Worm (Caenorhabditis elegans) whole organism, L1 larva: Measurements from ENCODE around the gene C45G9.11.

Source experiments
- aha-1 ChIP-seq: fragments of 150-350 bp; optimal IDR thresholded peaks from 2 replicates; lab custom pipeline; 2014; ENCODE audit warnings: missing biosample characterization, missing genetic modification characterization
- alr-1 ChIP-seq: fragments of 200-800 bp; sonication (Bioruptor generic); optimal IDR thresholded peaks from 2 replicates; lab custom pipeline; 2018; ENCODE audit warnings: borderline replicate concordance, mild to moderate bottlenecking, missing genetic modification characterization, missing compliant biosample characterization
- ceh-63 ChIP-seq: fragments of 200-800 bp; sonication (Bioruptor generic); optimal IDR thresholded peaks from 2 replicates; lab custom pipeline; 2018; ENCODE audit warnings: mild to moderate bottlenecking, missing genetic modification characterization, missing compliant biosample characterization
- ceh-82 ChIP-seq, 3 experiments: fragments of 150-350 bp in 1 of 3; sonication (generic microtip) in 2 of 3; optimal IDR thresholded peaks; 2 replicates each; lab custom pipeline; 2014 to 2017; ENCODE audit warnings: missing biosample characterization in 3 of 3, missing genetic modification characterization in 3 of 3
- ceh-88 ChIP-seq: fragments of 200-800 bp; sonication (Bioruptor generic); IDR thresholded peaks from 2 replicates; pipeline ENCODE4 v1.3.6; 2022; ENCODE audit warnings: missing genetic modification characterization, missing compliant biosample characterization
- ceh-90 ChIP-seq: sonication (generic microtip); optimal IDR thresholded peaks from 2 replicates; lab custom pipeline; 2016; ENCODE audit warnings: missing genetic modification characterization, missing compliant biosample characterization
- efl-1 ChIP-seq, 4 experiments: fragments of 150-350 bp; optimal IDR thresholded peaks in 3 of 4; peaks in 1 of 4; 1 replicate in 1 of 4; 2 replicates in 3 of 4; lab custom pipeline; 2014; ENCODE audit warnings: missing biosample characterization in 2 of 4, missing genetic modification characterization in 2 of 4, missing genetic modification reagents in 2 of 4
- egl-13 ChIP-seq: sonication (generic microtip); optimal IDR thresholded peaks from 2 replicates; lab custom pipeline; 2016; ENCODE audit warnings: missing genotype, missing genetic modification reagents, missing genetic modification characterization, missing compliant biosample characterization
- egl-27 ChIP-seq, 2 experiments: fragments of 150-350 bp in 1 of 2; sonication (generic microtip); optimal IDR thresholded peaks; 3 replicates each; lab custom pipeline; 2017 to 2018; ENCODE audit warnings: missing biosample characterization in 2 of 2, missing genetic modification characterization in 2 of 2, missing genetic modification reagents in 2 of 2
- fkh-10 ChIP-seq: sonication (generic microtip); optimal IDR thresholded peaks from 2 replicates; lab custom pipeline; 2017; ENCODE audit warnings: missing biosample characterization, missing genetic modification reagents, missing genetic modification characterization
- fkh-8 ChIP-seq: sonication (generic microtip); optimal IDR thresholded peaks from 2 replicates; lab custom pipeline; 2016; ENCODE audit warnings: mild to moderate bottlenecking, missing genetic modification characterization, missing compliant biosample characterization
- fos-1 ChIP-seq: fragments of 150-350 bp; optimal IDR thresholded peaks from 2 replicates; lab custom pipeline; 2014; ENCODE audit warnings: missing biosample characterization, missing genetic modification characterization
- grh-1 ChIP-seq: fragments of 200-800 bp; sonication (Bioruptor generic); IDR thresholded peaks from 2 replicates; pipeline ENCODE4 v1.3.6; 2022; ENCODE audit warnings: missing genetic modification reagents, missing genetic modification characterization, missing compliant biosample characterization
- hlh-17 ChIP-seq: fragments of 200-800 bp; sonication (Bioruptor generic); optimal IDR thresholded peaks from 2 replicates; lab custom pipeline; 2018; ENCODE audit warnings: missing genetic modification characterization, mild to moderate bottlenecking, missing compliant biosample characterization, moderate library complexity, borderline replicate concordance
- hlh-4 ChIP-seq: sonication (generic microtip); optimal IDR thresholded peaks from 2 replicates; lab custom pipeline; 2016; ENCODE audit warnings: mild to moderate bottlenecking, missing genetic modification characterization, missing compliant biosample characterization
- hpl-2 ChIP-seq: fragments of 150-350 bp; optimal IDR thresholded peaks from 2 replicates; lab custom pipeline; 2014; ENCODE audit warnings: missing biosample characterization, missing genetic modification reagents, missing genetic modification characterization
- irx-1 ChIP-seq: sonication (generic microtip); optimal IDR thresholded peaks from 2 replicates; lab custom pipeline; 2016; ENCODE audit warnings: missing genetic modification characterization, missing compliant biosample characterization
- isw-1 ChIP-seq: fragments of 200-800 bp; sonication (Bioruptor generic); IDR thresholded peaks from 2 replicates; pipeline ENCODE4 v1.3.6; 2022; ENCODE audit warnings: missing genetic modification characterization, missing compliant biosample characterization
- lin-13 ChIP-seq: fragments of 150-350 bp; optimal IDR thresholded peaks from 2 replicates; lab custom pipeline; 2014; ENCODE audit warnings: missing biosample characterization, missing genetic modification reagents, missing genetic modification characterization
- lin-14 ChIP-seq: fragments of 200-800 bp; sonication (Bioruptor generic); optimal IDR thresholded peaks from 2 replicates; lab custom pipeline; 2018; ENCODE audit warnings: mild to moderate bottlenecking, missing genetic modification characterization, moderate library complexity, missing compliant biosample characterization
- lin-15B ChIP-seq: fragments of 150-350 bp; sonication (generic microtip); optimal IDR thresholded peaks from 3 replicates; lab custom pipeline; 2014; ENCODE audit warnings: missing biosample characterization, missing genetic modification characterization
- lin-39 ChIP-seq: fragments of 150-350 bp; optimal IDR thresholded peaks from 2 replicates; lab custom pipeline; 2014; ENCODE audit warnings: missing biosample characterization, missing genetic modification reagents, missing genetic modification characterization
- lsy-2 ChIP-seq, 2 experiments: fragments of 150-350 bp; optimal IDR thresholded peaks; 2 replicates each; lab custom pipeline; 2014; ENCODE audit warnings: missing biosample characterization in 2 of 2, missing genetic modification characterization in 2 of 2
- mef-2 ChIP-seq: fragments of 150-350 bp; optimal IDR thresholded peaks from 2 replicates; lab custom pipeline; 2014; ENCODE audit warnings: missing biosample characterization, missing genetic modification characterization
- nhr-12 ChIP-seq: sonication (generic microtip); optimal IDR thresholded peaks from 2 replicates; lab custom pipeline; 2017; ENCODE audit warnings: missing biosample characterization, missing genetic modification characterization
- nhr-28 ChIP-seq: fragments of 150-350 bp; optimal IDR thresholded peaks from 2 replicates; lab custom pipeline; 2014; ENCODE audit warnings: missing biosample characterization, missing genetic modification characterization
- nhr-47 ChIP-seq: sonication (generic microtip); optimal IDR thresholded peaks from 2 replicates; lab custom pipeline; 2016; ENCODE audit warnings: mild to moderate bottlenecking, missing genetic modification characterization, moderate library complexity, missing compliant biosample characterization
- nhr-71 ChIP-seq: sonication (generic microtip); optimal IDR thresholded peaks from 2 replicates; lab custom pipeline; 2016; ENCODE audit warnings: mild to moderate bottlenecking, missing genetic modification characterization, moderate library complexity, missing compliant biosample characterization
- nhr-76 ChIP-seq: sonication (generic microtip); optimal IDR thresholded peaks from 2 replicates; lab custom pipeline; 2017; ENCODE audit warnings: missing biosample characterization, missing genetic modification characterization
- nhr-77 ChIP-seq: fragments of 150-350 bp; optimal IDR thresholded peaks from 2 replicates; lab custom pipeline; 2014; ENCODE audit warnings: missing biosample characterization, missing genetic modification characterization
- nhr-85 ChIP-seq: sonication (generic microtip); peaks from one replicate; lab custom pipeline; 2016; ENCODE audit warnings: missing genetic modification characterization, inconsistent platforms, missing compliant biosample characterization
- nhr-90 ChIP-seq: sonication (generic microtip); optimal IDR thresholded peaks from 2 replicates; lab custom pipeline; 2016; ENCODE audit warnings: mild to moderate bottlenecking, missing genetic modification characterization, missing compliant biosample characterization; ENCODE audit not compliant: poor library complexity
- pax-3 ChIP-seq: fragments of 200-800 bp; sonication (Bioruptor generic); optimal IDR thresholded peaks from 2 replicates; lab custom pipeline; 2018; ENCODE audit warnings: mild to moderate bottlenecking, missing genetic modification characterization, moderate library complexity, missing compliant biosample characterization
- sup-37 ChIP-seq: fragments of 200-800 bp; sonication (Bioruptor generic); optimal IDR thresholded peaks from 2 replicates; lab custom pipeline; 2018; ENCODE audit warnings: mild to moderate bottlenecking, missing genetic modification characterization, missing compliant biosample characterization
- swsn-7 ChIP-seq: sonication (generic microtip); optimal IDR thresholded peaks from 2 replicates; lab custom pipeline; 2016; ENCODE audit warnings: missing genetic modification characterization, missing compliant biosample characterization
- tlp-1 ChIP-seq: fragments of 150-350 bp; optimal IDR thresholded peaks from 2 replicates; lab custom pipeline; 2014; ENCODE audit warnings: missing biosample characterization, missing genetic modification characterization
- unc-130 ChIP-seq: fragments of 150-350 bp; optimal IDR thresholded peaks from 2 replicates; lab custom pipeline; 2017; ENCODE audit warnings: missing biosample characterization, missing genetic modification characterization, inconsistent platforms
- unc-30 ChIP-seq: sonication (generic microtip); optimal IDR thresholded peaks from 2 replicates; lab custom pipeline; 2017; ENCODE audit warnings: missing biosample characterization, missing genetic modification characterization
- unc-86 ChIP-seq: sonication (generic microtip); optimal IDR thresholded peaks from 2 replicates; lab custom pipeline; 2016; ENCODE audit warnings: missing genetic modification characterization, missing compliant biosample characterization
- unc-98 ChIP-seq: fragments of 200-800 bp; sonication (Bioruptor generic); IDR thresholded peaks from 2 replicates; pipeline ENCODE4 v1.3.6; 2022; ENCODE audit warnings: missing genetic modification characterization, missing compliant biosample characterization
- zag-1 ChIP-seq: fragments of 150-350 bp; optimal IDR thresholded peaks from 2 replicates; lab custom pipeline; 2014; ENCODE audit warnings: missing biosample characterization, missing genetic modification characterization
- ztf-4 ChIP-seq: fragments of 150-350 bp; optimal IDR thresholded peaks from 2 replicates; lab custom pipeline; 2014; ENCODE audit warnings: missing biosample characterization, missing genetic modification characterization

The C45G9.11 gene

ce11 chrIII:5085529-5085928 is 17.0 kb upstream of the C45G9.11 start, which contains the start of gene cah-1:
Gene cah-1, minus strand, starts transcription at chrIII:5085629.
- TF ChIP-seq efl-1 (optimal IDR thresholded peaks at IDR 0.05; lab: Kevin White, UChicago) (no peak), efl-1 (GFP tag; optimal IDR thresholded peaks at IDR 0.05 in 1 of 2; lab: Kevin White, UChicago) (peak in 1 of 2 experiments; percentile 19), hlh-17 (GFP tag; lab: Kevin White, UChicago) (no peak), lin-14 (GFP tag; lab: Kevin White, UChicago) (peak; percentile 11), ztf-4 (tag; lab: Kevin White, UChicago) (no peak), egl-27 (tag; optimal IDR thresholded peaks at IDR 0.05; lab: Kevin White, UChicago) (no peak), unc-30 (no peak), ceh-90 (no peak), ceh-82 (tag; optimal IDR thresholded peaks at IDR 0.05; lab: Kevin White, UChicago) (no peak), unc-86 (tag; lab: Kevin White, UChicago) (peak; percentile 15)

- TF ChIP-seq efl-1 (optimal IDR thresholded peaks at IDR 0.05; lab: Kevin White, UChicago) (no peak), efl-1 (GFP tag; optimal IDR thresholded peaks at IDR 0.05 in 1 of 2; lab: Kevin White, UChicago) (peak in 1 of 2 experiments; percentile 42), ceh-88 (GFP tag; lab: Robert Waterston, UW) (no peak), hpl-2 (GFP tag; lab: Kevin White, UChicago) (no peak), nhr-12 (no peak), nhr-85 (tag; lab: Kevin White, UChicago) (peak; percentile 44), mef-2 (tag; lab: Kevin White, UChicago) (no peak), ceh-63 (GFP tag; lab: Kevin White, UChicago) (no peak), fkh-8 (tag; lab: Kevin White, UChicago) (no peak), nhr-77 (no peak)
Observed at ce11 chrIII:5083304-5083703, 14.8 kb upstream of the C45G9.11 start.

DNA sequence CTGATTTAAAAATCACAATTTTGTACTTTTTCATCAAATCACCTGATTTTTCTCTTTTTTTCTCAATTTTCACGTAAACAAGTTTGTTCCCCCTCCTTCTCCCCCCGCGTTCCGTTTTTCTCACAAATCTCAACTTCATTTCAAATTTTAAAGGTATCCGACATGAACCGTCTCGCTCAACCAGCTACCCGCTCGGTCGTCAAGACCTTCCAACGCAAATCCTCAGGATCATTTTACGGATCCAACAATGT is 13.0 kb upstream of the C45G9.11 start, which contains the start of gene cox-6A:
cox-6A (plus strand) TSS at position 152 of the 251 bp plus-strand sequence.
- TF ChIP-seq nhr-12 (no peak), nhr-76 (tag; lab: Kevin White, UChicago) (no peak), fos-1 (tag; lab: Kevin White, UChicago) (no peak), nhr-71 (tag; lab: Kevin White, UChicago) (no peak), nhr-85 (tag; lab: Kevin White, UChicago) (no peak), hlh-4 (tag; lab: Kevin White, UChicago) (no peak), egl-13 (tag; lab: Kevin White, UChicago) (no peak), lin-39 (tag; lab: Kevin White, UChicago) (no peak), alr-1 (tag; lab: Kevin White, UChicago) (no peak), aha-1 (no peak), irx-1 (tag; lab: Kevin White, UChicago) (no peak)

- peak; percentile 95 for TF ChIP-seq nhr-47
- no peak for TF ChIP-seq hpl-2 (GFP tag; lab: Kevin White, UChicago)
- TF ChIP-seq nhr-85 (tag; lab: Kevin White, UChicago) = peak; percentile 97
- peak; percentile 91 for TF ChIP-seq swsn-7
- TF ChIP-seq nhr-90 = peak; percentile 92
- peak; percentile 37 for TF ChIP-seq lin-15B (tag; lab: Kevin White, UChicago)
- TF ChIP-seq fkh-10 = peak; percentile 58
- TF ChIP-seq unc-130 (tag; lab: Kevin White, UChicago) = peak; percentile 26
- no peak for TF ChIP-seq nhr-28 (tag; lab: Kevin White, UChicago)
- TF ChIP-seq sup-37 = peak; percentile 63
- TF ChIP-seq tlp-1 (tag; lab: Kevin White, UChicago) = no peak
- TF ChIP-seq zag-1 (tag; lab: Kevin White, UChicago) = no peak
- peak; percentile 50 to 74 for TF ChIP-seq lsy-2 (tag; optimal IDR thresholded peaks at IDR 0.05; lab: Kevin White, UChicago)
- TF ChIP-seq lin-13 (GFP tag; lab: Kevin White, UChicago) = peak; percentile 57
- TF ChIP-seq nhr-12 = no peak
- peak; percentile 82 for TF ChIP-seq grh-1
- peak; percentile 10 for TF ChIP-seq hlh-4 (tag; lab: Kevin White, UChicago)
- peak; percentile 65 to 79 for TF ChIP-seq efl-1 (optimal IDR thresholded peaks at IDR 0.05; lab: Kevin White, UChicago)
- TF ChIP-seq efl-1 (GFP tag; optimal IDR thresholded peaks at IDR 0.05 in 1 of 2; lab: Kevin White, UChicago) = peak; percentile 43 to 97
- TF ChIP-seq egl-13 (tag; lab: Kevin White, UChicago) = peak; percentile 88
- no peak for TF ChIP-seq unc-98
- peak; percentile 65 for TF ChIP-seq isw-1 (GFP tag; lab: Robert Waterston, UW)
- no peak for TF ChIP-seq egl-27 (tag; optimal IDR thresholded peaks at IDR 0.05; lab: Kevin White, UChicago)
- TF ChIP-seq pax-3 (tag; lab: Kevin White, UChicago) = peak; percentile 84
- peak; percentile 87 for TF ChIP-seq lin-14 (GFP tag; lab: Kevin White, UChicago)
- TF ChIP-seq hlh-17 (GFP tag; lab: Kevin White, UChicago) = no peak
- TF ChIP-seq ztf-4 (tag; lab: Kevin White, UChicago) = peak; percentile 84
- no peak for TF ChIP-seq nhr-76 (tag; lab: Kevin White, UChicago)
- TF ChIP-seq aha-1 = peak; percentile 41
Observed at ce11 chrIII:5080700-5081572, 12.4 kb upstream of the C45G9.11 start.
